Fruit fly (Drosophila melanogaster) whole organism, embryonic: ENCODE results near the gene CG3534.

Experiments used
- Bgb ChIP-seq: fragments of 200-800 bp; sonication (Bioruptor generic); IDR thresholded peaks from 2 replicates; pipeline ENCODE4 v1.3.6; 2022; ENCODE audit warnings: missing biosample characterization, missing genetic modification characterization; ENCODE audit not compliant: partially characterized antibody
- CG10543 ChIP-seq: fragments of 200-800 bp; sonication (Bioruptor generic); optimal IDR thresholded peaks from 3 replicates; lab custom pipeline; 2017; ENCODE audit warnings: missing biosample characterization, mild to moderate bottlenecking, missing genetic modification characterization, moderate library complexity
- CG10565 ChIP-seq: fragments of 200-800 bp; sonication (Bioruptor generic); optimal IDR thresholded peaks from 3 replicates; lab custom pipeline; 2016; ENCODE audit warnings: missing biosample characterization, mild to moderate bottlenecking, missing genetic modification characterization
- CG11093 ChIP-seq: fragments of 200-800 bp; sonication (Bioruptor generic); IDR thresholded peaks from 3 replicates; pipeline ENCODE4 v1.3.6; 2022; ENCODE audit warnings: missing biosample characterization, missing genetic modification characterization
- CG11456 ChIP-seq: fragments of 200-800 bp; sonication (Bioruptor generic); IDR thresholded peaks from 3 replicates; pipeline ENCODE4 v1.3.6; 2022; ENCODE audit warnings: missing biosample characterization, missing genetic modification characterization
- CG14860 ChIP-seq: fragments of 200-800 bp; sonication (Bioruptor generic); IDR thresholded peaks from 3 replicates; pipeline ENCODE4 v1.3.6; 2022; ENCODE audit warnings: missing biosample characterization, missing genetic modification characterization; ENCODE audit not compliant: partially characterized antibody
- CG17328 ChIP-seq: fragments of 200-800 bp; sonication (Bioruptor generic); IDR thresholded peaks from 2 replicates; pipeline ENCODE4 v1.3.6; 2022; ENCODE audit warnings: missing biosample characterization, missing genetic modification characterization
- CG31224 ChIP-seq: fragments of 200-800 bp; sonication (Bioruptor generic); IDR thresholded peaks from 2 replicates; pipeline ENCODE4 v1.3.6; 2022; ENCODE audit warnings: missing biosample characterization, missing genetic modification characterization
- CG32532 ChIP-seq: fragments of 200-800 bp; sonication (Bioruptor generic); IDR thresholded peaks from 2 replicates; pipeline ENCODE4 v1.3.6; 2022; ENCODE audit warnings: missing biosample characterization, missing genetic modification characterization
- CG34224 ChIP-seq: fragments of 200-800 bp; sonication (Bioruptor generic); IDR thresholded peaks from 3 replicates; pipeline ENCODE4 v1.3.6; 2022; ENCODE audit warnings: missing biosample characterization, missing genetic modification characterization; ENCODE audit not compliant: partially characterized antibody
- CG6272 ChIP-seq: fragments of 200-800 bp; sonication (Bioruptor generic); IDR thresholded peaks from 2 replicates; pipeline ENCODE4 v1.3.6; 2022; ENCODE audit warnings: missing biosample characterization, missing genetic modification characterization
- CG6689 ChIP-seq: fragments of 200-800 bp; sonication (Bioruptor generic); IDR thresholded peaks from 2 replicates; pipeline ENCODE4 v1.3.6; 2022; ENCODE audit warnings: missing biosample characterization, missing genetic modification characterization
- CG8281 ChIP-seq: fragments of 200-800 bp; sonication (Bioruptor generic); optimal IDR thresholded peaks from 2 replicates; lab custom pipeline; 2018; ENCODE audit warnings: missing biosample characterization, mild to moderate bottlenecking, missing genetic modification characterization, moderate library complexity
- Chrac-16 ChIP-seq: fragments of 200-800 bp; sonication (Bioruptor generic); optimal IDR thresholded peaks from 3 replicates; lab custom pipeline; 2016; ENCODE audit warnings: missing biosample characterization, missing genetic modification characterization
- CoRest ChIP-seq: fragments of 200-800 bp; sonication (Bioruptor generic); optimal IDR thresholded peaks from 3 replicates; lab custom pipeline; 2018; ENCODE audit warnings: missing biosample characterization, mild to moderate bottlenecking, missing genetic modification characterization, moderate library complexity
- Drgx ChIP-seq: fragments of 200-800 bp; sonication (Bioruptor generic); IDR thresholded peaks from 2 replicates; pipeline ENCODE4 v1.3.6; 2022; ENCODE audit warnings: missing biosample characterization, missing genetic modification characterization
- Ets97D ChIP-seq: fragments of 200-800 bp; sonication (Bioruptor generic); optimal IDR thresholded peaks from 3 replicates; lab custom pipeline; 2016; ENCODE audit warnings: missing biosample characterization, missing genetic modification characterization
- Gug ChIP-seq: fragments of 200-800 bp; sonication (Bioruptor generic); IDR thresholded peaks from 4 replicates; pipeline ENCODE4 v1.3.6; 2022; ENCODE audit warnings: missing biosample characterization, missing genetic modification characterization
- H15 ChIP-seq: fragments of 200-800 bp; sonication (Bioruptor generic); IDR thresholded peaks from 3 replicates; pipeline ENCODE4 v1.3.6; 2022; ENCODE audit warnings: missing biosample characterization, missing genetic modification characterization
- HHEX ChIP-seq: fragments of 200-800 bp; sonication (Bioruptor generic); optimal IDR thresholded peaks from 3 replicates; lab custom pipeline; 2017; ENCODE audit warnings: missing biosample characterization, mild to moderate bottlenecking, missing genetic modification characterization, missing genetic modification reagents
- HmgD ChIP-seq: fragments of 200-800 bp; sonication (Bioruptor generic); optimal IDR thresholded peaks from 3 replicates; lab custom pipeline; 2016; ENCODE audit warnings: missing biosample characterization, missing genetic modification characterization
- NK7.1 ChIP-seq: fragments of 200-800 bp; sonication (Bioruptor generic); optimal IDR thresholded peaks from 3 replicates; lab custom pipeline; 2016; ENCODE audit warnings: missing biosample characterization, missing genetic modification characterization
- Nf-YC ChIP-seq: fragments of 200-800 bp; optimal IDR thresholded peaks from 3 replicates; lab custom pipeline; 2019; ENCODE audit warnings: missing biosample characterization, mild to moderate bottlenecking, missing genetic modification characterization, moderate library complexity
- Rfx ChIP-seq: fragments of 200-800 bp; sonication (Bioruptor generic); IDR thresholded peaks from 2 replicates; pipeline ENCODE4 v1.3.6; 2022; ENCODE audit warnings: missing biosample characterization, missing genetic modification characterization
- Sin3A ChIP-seq: fragments of >200 bp; optimal IDR thresholded peaks from 2 replicates; lab custom pipeline; 2018
- Taf1 ChIP-seq: fragments of 200-800 bp; sonication (Bioruptor generic); IDR thresholded peaks from 2 replicates; pipeline ENCODE4 v1.3.6; 2022; ENCODE audit warnings: missing biosample characterization, missing genetic modification characterization
- abd-A ChIP-seq: fragments of 200-800 bp; sonication (Bioruptor generic); optimal IDR thresholded peaks from 3 replicates; lab custom pipeline; 2019; ENCODE audit warnings: missing biosample characterization, mild to moderate bottlenecking, missing genetic modification characterization, moderate library complexity
- chif ChIP-seq, 2 experiments: fragments of 200-800 bp; sonication (Bioruptor generic); optimal IDR thresholded peaks; 3 replicates each; lab custom pipeline; 2016; ENCODE audit warnings: missing biosample characterization in 2 of 2, missing genetic modification characterization in 2 of 2
- chm ChIP-seq: fragments of 200-800 bp; sonication (Bioruptor generic); IDR thresholded peaks from 2 replicates; pipeline ENCODE4 v1.3.6; 2022; ENCODE audit warnings: missing biosample characterization, missing genetic modification characterization
- chn ChIP-seq: fragments of 200-800 bp; sonication (Bioruptor generic); optimal IDR thresholded peaks from 2 replicates; lab custom pipeline; 2016; ENCODE audit warnings: missing biosample characterization, missing genetic modification characterization
- gfzf ChIP-seq: fragments of 200-800 bp; sonication (Bioruptor generic); optimal IDR thresholded peaks from 2 replicates; lab custom pipeline; 2016; ENCODE audit warnings: missing biosample characterization, mild to moderate bottlenecking, missing genetic modification characterization, moderate library complexity
- grau ChIP-seq: fragments of 200-800 bp; optimal IDR thresholded peaks from 3 replicates; lab custom pipeline; 2019; ENCODE audit warnings: missing biosample characterization, mild to moderate bottlenecking, missing genetic modification characterization, moderate library complexity
- grn ChIP-seq: fragments of 200-800 bp; sonication (Bioruptor generic); optimal IDR thresholded peaks from 3 replicates; lab custom pipeline; 2017; ENCODE audit warnings: missing biosample characterization, missing genetic modification characterization
- h ChIP-seq: fragments of >200 bp; optimal IDR thresholded peaks from 2 replicates; lab custom pipeline; 2017
- jigr1 ChIP-seq: fragments of 200-800 bp; sonication (Bioruptor generic); IDR thresholded peaks from 3 replicates; pipeline ENCODE4 v1.3.6; 2022; ENCODE audit warnings: missing biosample characterization, missing genetic modification characterization
- ken ChIP-seq: fragments of 200-800 bp; sonication (Bioruptor generic); IDR thresholded peaks from 3 replicates; pipeline ENCODE4 v1.3.6; 2022; ENCODE audit warnings: missing biosample characterization, missing genetic modification characterization
- nau ChIP-seq: fragments of 200-800 bp; sonication (Bioruptor generic); optimal IDR thresholded peaks from 3 replicates; lab custom pipeline; 2017; ENCODE audit warnings: missing biosample characterization, mild to moderate bottlenecking, missing genetic modification characterization, missing genetic modification reagents
- nmo ChIP-seq: fragments of 200-800 bp; sonication (Bioruptor generic); optimal IDR thresholded peaks from 2 replicates; lab custom pipeline; 2018; ENCODE audit warnings: missing biosample characterization, mild to moderate bottlenecking, missing genetic modification characterization, moderate library complexity
- oc ChIP-seq: fragments of 200-800 bp; sonication (Bioruptor generic); optimal IDR thresholded peaks from 2 replicates; lab custom pipeline; 2018; ENCODE audit warnings: missing biosample characterization, mild to moderate bottlenecking, missing genetic modification characterization, moderate library complexity
- pan ChIP-seq, 4 experiments: fragments of >200 bp in 3 of 4; fragments of 200-800 bp in 1 of 4; sonication (Bioruptor generic) in 1 of 4; optimal IDR thresholded peaks in 3 of 4; IDR thresholded peaks in 1 of 4; 2 replicates each; pipeline versions ENCODE4 v1.3.6 to Lab custom; 2017 to 2022; ENCODE audit warnings: missing biosample characterization in 2 of 4, missing genetic modification characterization in 2 of 4, mixed read lengths in 1 of 4
- phol ChIP-seq: fragments of 200-800 bp; sonication (Bioruptor generic); optimal IDR thresholded peaks from 3 replicates; lab custom pipeline; 2018; ENCODE audit warnings: missing biosample characterization, mild to moderate bottlenecking, missing genetic modification characterization, moderate library complexity
- prd ChIP-seq, 3 experiments: fragments of >200 bp in 2 of 3; fragments of 200-800 bp in 1 of 3; sonication (Bioruptor generic) in 1 of 3; optimal IDR thresholded peaks in 2 of 3; IDR thresholded peaks in 1 of 3; 2 replicates in 2 of 3; 3 replicates in 1 of 3; pipeline versions ENCODE4 v1.3.6 to Lab custom; 2017 to 2022; ENCODE audit warnings: missing biosample characterization in 1 of 3, missing genetic modification characterization in 1 of 3
- repo ChIP-seq: fragments of 200-800 bp; sonication (Bioruptor generic); optimal IDR thresholded peaks from 2 replicates; lab custom pipeline; 2016; ENCODE audit warnings: missing biosample characterization, missing genetic modification characterization
- sens ChIP-seq: fragments of 200-800 bp; sonication (Bioruptor generic); peaks from one replicate; lab custom pipeline; 2016; ENCODE audit warnings: missing biosample characterization, missing genetic modification characterization
- seq ChIP-seq: fragments of 200-800 bp; sonication (Bioruptor generic); IDR thresholded peaks from 2 replicates; pipeline ENCODE4 v1.3.6; 2022; ENCODE audit warnings: missing biosample characterization, missing genetic modification characterization
- sim ChIP-seq: fragments of 200-800 bp; sonication (Bioruptor generic); IDR thresholded peaks from 2 replicates; pipeline ENCODE4 v1.3.6; 2022; ENCODE audit warnings: missing biosample characterization, missing genetic modification characterization
- sisA ChIP-seq: fragments of 200-800 bp; sonication (Bioruptor generic); IDR thresholded peaks from 2 replicates; pipeline ENCODE4 v1.3.6; 2022; ENCODE audit warnings: missing biosample characterization, missing genetic modification characterization
- slp2 ChIP-seq: fragments of 200-800 bp; sonication (Bioruptor generic); optimal IDR thresholded peaks from 2 replicates; lab custom pipeline; 2016; ENCODE audit warnings: missing biosample characterization, missing genetic modification characterization
- tll ChIP-seq, 2 experiments: fragments of 200-800 bp in 1 of 2; fragments of >200 bp in 1 of 2; sonication (Bioruptor generic) in 1 of 2; optimal IDR thresholded peaks; 2 replicates each; lab custom pipeline; 2017 to 2019; ENCODE audit warnings: missing biosample characterization in 2 of 2, missing genetic modification characterization in 2 of 2, mild to moderate bottlenecking in 1 of 2, moderate library complexity in 1 of 2
- twi ChIP-seq: fragments of 200-800 bp; optimal IDR thresholded peaks from 2 replicates; lab custom pipeline; 2019; ENCODE audit warnings: missing biosample characterization, mild to moderate bottlenecking, missing genetic modification characterization, moderate library complexity

Gene CG3534

DNA sequence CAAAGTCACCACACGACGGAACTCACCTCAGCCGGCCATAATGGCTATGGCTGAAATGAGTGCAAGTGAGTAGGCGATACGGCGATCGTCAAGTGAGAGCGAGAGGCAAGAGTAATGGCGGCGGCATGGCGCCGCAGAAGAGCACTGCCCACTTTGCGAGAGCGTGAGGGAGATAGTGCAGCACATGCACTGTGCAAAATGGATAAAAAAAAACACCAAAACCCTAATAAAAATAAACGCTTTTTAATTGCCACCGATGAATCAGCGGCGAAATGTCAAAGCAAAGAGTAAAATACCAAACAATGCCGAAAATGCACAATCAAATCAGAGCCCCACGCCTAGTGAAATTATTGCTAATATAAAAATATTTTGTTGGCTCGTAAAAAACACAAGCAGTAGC lies 47.6 kb upstream of the CG3534 start:
- TF ChIP-seq Gug (GFP tag; lab: Robert Waterston, UW), result 0 out of 4 replicates have a peak, but pooled peaks have one; percentile 18
- no peak for TF ChIP-seq pan (optimal IDR thresholded peaks at IDR 0.05; lab: Kevin White, UChicago)
- TF ChIP-seq pan (GFP tag; optimal IDR thresholded peaks at IDR 0.05 in 1 of 2, IDR thresholded peaks at IDR 0.05 in 1 of 2), result peak in 1 of 2 experiments; percentile 64
- TF ChIP-seq jigr1, result no peak
- TF ChIP-seq sisA, result peak; percentile 12; the same call in 1 of the 2 replicates
- TF ChIP-seq CG10543 (GFP tag; lab: Kevin White, UChicago), result peak; percentile 27
- TF ChIP-seq Nf-YC (tag; lab: Kevin White, UChicago), result peak; percentile 96
- TF ChIP-seq tll (GFP tag; optimal IDR thresholded peaks at IDR 0.05; lab: Kevin White, UChicago), result peak in 1 of 2 experiments; percentile 32
- peak; percentile 74 for TF ChIP-seq CoRest (tag; lab: Kevin White, UChicago)
- no peak for TF ChIP-seq CG10565 (GFP tag; lab: Kevin White, UChicago)
- no peak for TF ChIP-seq Taf1 (GFP tag; lab: Robert Waterston, UW)
- peak; percentile 99 for TF ChIP-seq phol (tag; lab: Kevin White, UChicago)
- peak; percentile 8 for TF ChIP-seq slp2 (GFP tag; lab: Kevin White, UChicago)
- TF ChIP-seq Rfx (GFP tag; lab: Robert Waterston, UW), result peak; percentile 56
- peak; percentile 47 for TF ChIP-seq CG32532 (GFP tag; lab: Robert Waterston, UW)
- no peak for TF ChIP-seq chif (GFP tag; optimal IDR thresholded peaks at IDR 0.05; lab: Kevin White, UChicago)
- TF ChIP-seq Bgb (GFP tag; lab: Robert Waterston, UW), result peak; percentile 47
- peak; percentile 58 for TF ChIP-seq Drgx (GFP tag; lab: Robert Waterston, UW)
- no peak for TF ChIP-seq CG31224 (GFP tag; lab: Robert Waterston, UW)
- peak; percentile 65; the same call in 1 of the 3 replicates for TF ChIP-seq CG11456 (GFP tag; lab: Robert Waterston, UW)
- no peak for TF ChIP-seq NK7.1 (GFP tag; lab: Kevin White, UChicago)
- peak; percentile 43 for TF ChIP-seq CG17328 (GFP tag; lab: Robert Waterston, UW)
- peak; percentile 77 for TF ChIP-seq twi (tag; lab: Kevin White, UChicago)
- TF ChIP-seq CG6272 (GFP tag; lab: Robert Waterston, UW), result 0 out of 2 replicates have a peak, but pooled peaks have one; percentile 24
- peak; percentile 1 for TF ChIP-seq Ets97D (GFP tag; lab: Kevin White, UChicago)
- peak; percentile 30; the same call in 1 of the 3 replicates for TF ChIP-seq CG14860 (GFP tag; lab: Robert Waterston, UW)
- peak; percentile 34 for TF ChIP-seq oc (tag; lab: Kevin White, UChicago)
- peak; percentile 24; the same call in 1 of the 2 replicates for TF ChIP-seq CG6689
- TF ChIP-seq abd-A (tag; lab: Kevin White, UChicago), result peak; percentile 52
- 0 out of 3 replicates have a peak, but pooled peaks have one; percentile 13 for TF ChIP-seq CG34224 (GFP tag; lab: Robert Waterston, UW)
- no peak for TF ChIP-seq h
- TF ChIP-seq grau (tag; lab: Kevin White, UChicago), result no peak
- TF ChIP-seq seq, result peak; percentile 63; the same call in 1 of the 2 replicates
- TF ChIP-seq CG11093 (GFP tag; lab: Robert Waterston, UW), result no peak
- TF ChIP-seq sens, result peak; percentile 85
- peak; percentile 59 for TF ChIP-seq nmo (GFP tag; lab: Kevin White, UChicago)
- 0 out of 3 replicates have a peak, but pooled peaks have one; percentile 33 for TF ChIP-seq H15 (GFP tag; lab: Robert Waterston, UW)
- TF ChIP-seq Sin3A, result no peak
- TF ChIP-seq ken (GFP tag; lab: Robert Waterston, UW), result peak; percentile 59; the same call in 1 of the 3 replicates
- peak; percentile 10 for TF ChIP-seq Chrac-16 (GFP tag; lab: Kevin White, UChicago)
- TF ChIP-seq grn (GFP tag; lab: Kevin White, UChicago), result no peak
- no peak for TF ChIP-seq nau
- no peak for TF ChIP-seq CG8281
- TF ChIP-seq prd (optimal IDR thresholded peaks at IDR 0.05; lab: Kevin White, UChicago), result no peak
- TF ChIP-seq prd (GFP tag; IDR thresholded peaks at IDR 0.05; lab: Robert Waterston, UW), result peak; percentile 49; the same call in 2 of the 3 replicates
- peak; percentile 71 for TF ChIP-seq HmgD
- TF ChIP-seq chm (GFP tag; lab: Robert Waterston, UW), result peak; percentile 59; the same call in 1 of the 2 replicates
- TF ChIP-seq HHEX (GFP tag; lab: Kevin White, UChicago), result no peak
- no peak for TF ChIP-seq sim (GFP tag; lab: Robert Waterston, UW)
- TF ChIP-seq repo (GFP tag; lab: Kevin White, UChicago), result peak; percentile 20
- TF ChIP-seq chn (GFP tag; lab: Kevin White, UChicago), result peak; percentile 17
- no peak for TF ChIP-seq gfzf
